Worm (Caenorhabditis elegans) whole organism, early embryonic: ENCODE results near the gene F36H5.8.
"Not testable (repeated sequence)": the region's sequence is repeated elsewhere in the genome, so short reads cannot be mapped to it uniquely, and the experiment has no call there.

Experiments used
- B0310.2 ChIP-seq: sonication (generic microtip); optimal IDR thresholded peaks from 2 replicates; lab custom pipeline; 2016; ENCODE audit warnings: mild to moderate bottlenecking, missing genetic modification characterization, missing compliant biosample characterization
- F13C5.2 ChIP-seq: sonication (generic microtip); optimal IDR thresholded peaks from 2 replicates; lab custom pipeline; 2017; ENCODE audit warnings: mild to moderate bottlenecking, missing genetic modification characterization, inconsistent platforms, missing compliant biosample characterization
- aly-1 ChIP-seq: sonication (generic microtip); optimal IDR thresholded peaks from 2 replicates; lab custom pipeline; 2016; ENCODE audit warnings: missing genetic modification characterization, missing compliant biosample characterization
- ama-1 ChIP-seq: fragments of 150-350 bp; optimal IDR thresholded peaks from 2 replicates; lab custom pipeline; 2014
- ceh-13 ChIP-seq: fragments of 200-800 bp; sonication (Bioruptor generic); optimal IDR thresholded peaks from 2 replicates; lab custom pipeline; 2018; ENCODE audit warnings: mild to moderate bottlenecking, missing genetic modification characterization, missing compliant biosample characterization
- ceh-36 ChIP-seq: sonication (generic microtip); optimal IDR thresholded peaks from 2 replicates; lab custom pipeline; 2016; ENCODE audit warnings: missing genetic modification characterization, inconsistent platforms, missing compliant biosample characterization
- ets-7 ChIP-seq: sonication (generic microtip); optimal IDR thresholded peaks from 2 replicates; lab custom pipeline; 2016; ENCODE audit warnings: missing genotype, missing genetic modification characterization, missing compliant biosample characterization
- flt-1 ChIP-seq: fragments of 200-800 bp; sonication (Bioruptor generic); IDR thresholded peaks from 2 replicates; pipeline ENCODE4 v1.3.6; 2022; ENCODE audit warnings: missing genetic modification characterization, missing compliant biosample characterization
- hmbx-1 ChIP-seq: sonication (generic microtip); optimal IDR thresholded peaks from 2 replicates; lab custom pipeline; 2016; ENCODE audit warnings: mild to moderate bottlenecking, missing genetic modification characterization, missing compliant biosample characterization
- hmg-4 ChIP-seq: fragments of 200-800 bp; sonication (Bioruptor generic); optimal IDR thresholded peaks from 2 replicates; lab custom pipeline; 2018; ENCODE audit warnings: mild to moderate bottlenecking, missing genetic modification characterization, missing compliant biosample characterization
- hnd-1 ChIP-seq: sonication (generic microtip); optimal IDR thresholded peaks from 2 replicates; lab custom pipeline; 2016; ENCODE audit warnings: missing genetic modification characterization, missing compliant biosample characterization
- pes-1 ChIP-seq: fragments of 200-800 bp; sonication (Bioruptor generic); IDR thresholded peaks from 2 replicates; pipeline ENCODE4 v1.3.6; 2022; ENCODE audit warnings: missing genetic modification reagents, missing genetic modification characterization, missing compliant biosample characterization
- scrt-1 ChIP-seq: fragments of 200-800 bp; sonication (Bioruptor generic); IDR thresholded peaks from 2 replicates; pipeline ENCODE4 v1.3.6; 2022; ENCODE audit warnings: missing genetic modification characterization, missing compliant biosample characterization
- sea-1 ChIP-seq: fragments of 200-800 bp; sonication (Bioruptor generic); conservative IDR thresholded peaks from 2 replicates; pipeline ENCODE4 v1.3.6; 2022; ENCODE audit warnings: missing genetic modification characterization, missing compliant biosample characterization
- tbx-11 ChIP-seq: fragments of 200-800 bp; sonication (Bioruptor generic); IDR thresholded peaks from 2 replicates; pipeline ENCODE4 v1.3.6; 2022; ENCODE audit warnings: missing genetic modification characterization, missing compliant biosample characterization
- tbx-37 ChIP-seq: fragments of 200-800 bp; sonication (Bioruptor generic); conservative IDR thresholded peaks from 2 replicates; pipeline ENCODE4 v1.3.6; 2022; ENCODE audit warnings: missing genetic modification reagents, missing genetic modification characterization, missing compliant biosample characterization
- tra-4 ChIP-seq: sonication (generic microtip); optimal IDR thresholded peaks from 2 replicates; lab custom pipeline; 2017; ENCODE audit warnings: missing genetic modification characterization, missing compliant biosample characterization

The F36H5.8 gene

DNA sequence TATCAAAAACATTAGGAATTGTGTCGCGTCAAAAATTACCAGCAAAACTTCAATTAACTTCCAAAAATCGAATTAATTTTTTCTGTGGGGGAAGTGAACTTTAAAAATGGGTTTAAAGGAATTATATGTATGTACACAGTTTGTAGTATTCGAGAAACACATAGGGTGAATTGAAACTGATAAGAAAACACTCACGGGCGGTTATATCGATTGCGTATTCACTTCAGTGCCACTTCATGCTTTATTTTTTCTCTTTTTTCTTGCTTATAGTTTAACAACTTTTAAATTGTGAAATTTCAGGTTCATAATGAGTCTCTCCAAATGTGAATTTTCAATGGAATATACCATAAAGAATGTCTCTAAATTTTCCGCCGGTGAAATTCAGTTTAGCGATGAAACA is 20.9 kb upstream of the F36H5.8 start, which contains the start of gene math-26:
TSS of gene math-26 (plus strand) at position 301 of the 400 bp plus-strand sequence.
- TF ChIP-seq ama-1 (lab: Kevin White, UChicago); tra-4; hnd-1: not testable (repeated sequence)

DNA sequence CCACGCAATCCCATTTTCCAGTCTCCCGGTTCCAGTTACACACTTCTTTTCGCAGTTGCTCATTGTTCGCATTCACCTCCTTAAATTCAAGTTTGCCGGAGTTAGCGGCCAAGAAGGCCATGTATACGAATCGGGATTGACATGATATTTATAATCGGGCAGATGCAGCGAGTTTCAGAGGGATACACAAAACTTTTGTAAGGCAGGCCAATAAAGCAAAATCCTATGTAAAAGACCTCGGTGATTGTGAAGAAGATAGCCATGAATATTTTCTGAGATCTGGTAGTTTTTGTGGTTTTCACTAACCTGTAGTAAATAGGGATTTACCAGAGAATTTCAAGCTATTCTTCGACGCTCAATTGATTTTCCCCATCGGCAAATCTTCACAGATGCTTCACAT is 16.2 kb upstream of the F36H5.8 start:
- TF ChIP-seq sea-1 (no peak), B0310.2 (tag; lab: Kevin White, UChicago) (no peak), tbx-11 (no peak), hmg-4 (GFP tag; lab: Kevin White, UChicago) (no peak), pes-1 (GFP tag; lab: Robert Waterston, UW) (no peak), ceh-36 (tag; lab: Kevin White, UChicago) (no peak), ets-7 (no peak), scrt-1 (no peak), ceh-13 (GFP tag; lab: Kevin White, UChicago) (no peak)

ce11 chrII:1763072-1763471 is 12.6 kb upstream of the F36H5.8 start, which contains the start of gene math-28:
Gene math-28, plus strand, starts transcription at chrII:1763372.
- TF ChIP-seq hmg-4 (GFP tag; lab: Kevin White, UChicago) (no peak), hnd-1 (no peak), pes-1 (GFP tag; lab: Robert Waterston, UW) (no peak), ceh-36 (tag; lab: Kevin White, UChicago) (no peak), sea-1 (no peak), ama-1 (lab: Kevin White, UChicago) (no peak), aly-1 (no peak), tra-4 (no peak), tbx-11 (no peak), flt-1 (no peak), F13C5.2 (tag; lab: Kevin White, UChicago) (no peak), ceh-13 (GFP tag; lab: Kevin White, UChicago) (no peak), ets-7 (no peak), hmbx-1 (tag; lab: Kevin White, UChicago) (no peak), B0310.2 (tag; lab: Kevin White, UChicago) (no peak), scrt-1 (no peak), tbx-37 (no peak)

DNA sequence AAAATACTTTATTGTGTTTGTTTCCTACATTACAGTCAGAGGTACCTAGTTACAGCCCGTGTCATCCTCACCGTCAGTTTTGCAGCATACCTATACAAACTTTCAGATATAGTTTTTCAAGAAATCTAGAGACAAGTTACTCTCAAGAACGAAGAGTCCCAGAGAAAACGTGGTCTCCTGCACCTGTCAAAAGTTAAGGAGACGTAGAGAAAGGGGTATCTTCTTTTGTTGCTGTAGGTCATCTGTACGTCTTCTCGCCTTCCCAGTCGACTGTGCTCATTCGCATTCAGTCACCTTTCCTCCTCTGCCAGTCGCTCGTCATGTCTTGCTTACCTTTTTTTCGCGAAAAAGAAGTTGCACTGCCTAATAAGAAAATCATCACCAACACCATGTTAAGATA is 11.1 kb upstream of the F36H5.8 start, which contains the start of gene F36H5.4:
TSS of gene F36H5.4 (plus strand) at position 301 of the 400 bp plus-strand sequence.
- TF ChIP-seq aly-1 (no peak), tra-4 (no peak), ama-1 (lab: Kevin White, UChicago) (no peak), hnd-1 (no peak), hmg-4 (GFP tag; lab: Kevin White, UChicago) (no peak), pes-1 (GFP tag; lab: Robert Waterston, UW) (no peak), F13C5.2 (tag; lab: Kevin White, UChicago) (no peak)

ce11 chrII:1759602-1760001 is 9.1 kb upstream of the F36H5.8 start, which contains the start of gene F36H5.18:
Gene F36H5.18, plus strand, starts transcription at chrII:1759902.
- TF ChIP-seq tra-4 = no peak
- TF ChIP-seq ets-7 = no peak
- TF ChIP-seq F13C5.2 (tag; lab: Kevin White, UChicago) = no peak

DNA sequence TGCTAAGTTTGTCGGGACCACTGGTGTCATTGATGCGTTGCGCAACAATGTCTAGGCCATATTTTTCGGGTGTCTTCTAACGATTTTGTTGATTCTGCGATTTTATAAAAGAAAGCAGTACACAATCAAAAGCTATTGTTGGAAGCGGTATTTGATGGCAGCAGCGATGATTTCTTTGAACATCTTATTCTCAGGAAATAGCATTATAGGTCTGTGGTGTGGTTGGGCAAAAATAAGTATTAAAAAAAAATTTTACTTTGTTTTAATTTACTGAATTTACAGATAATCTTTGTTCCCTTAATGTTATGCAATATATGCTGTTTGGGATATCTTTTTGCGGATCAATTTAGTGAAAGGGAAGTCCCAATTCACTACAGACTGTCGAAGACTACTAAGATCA is 6.5 kb upstream of the F36H5.8 start, which contains the start of gene F36H5.10:
TSS of gene F36H5.10 (plus strand) at position 301 of the 400 bp plus-strand sequence.
- TF ChIP-seq ceh-13 (GFP tag; lab: Kevin White, UChicago) = no peak
- no peak for TF ChIP-seq ets-7
- no peak for TF ChIP-seq F13C5.2 (tag; lab: Kevin White, UChicago)
- TF ChIP-seq tbx-11 = no peak

DNA sequence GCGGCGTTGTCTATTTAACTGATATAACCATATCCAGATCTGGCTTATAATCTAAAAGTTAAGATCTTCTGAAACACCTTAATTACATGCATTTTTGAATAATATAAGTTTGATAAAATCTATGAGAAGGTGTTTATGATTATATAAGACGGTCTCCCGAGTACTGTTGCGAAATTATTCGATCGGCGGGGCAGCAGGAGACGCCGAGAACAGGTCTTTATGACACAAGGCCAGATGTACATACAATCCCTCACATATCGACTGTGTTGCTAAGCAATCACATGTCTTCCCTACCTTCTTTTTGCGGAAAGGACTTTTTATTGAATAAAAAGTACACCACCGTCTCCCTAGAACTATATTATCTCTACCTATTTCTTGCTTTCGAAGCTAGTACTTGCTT is 6.1 kb upstream of the F36H5.8 start, which contains the start of gene fbxb-53:
TSS of gene fbxb-53 (plus strand) at position 301 of the 400 bp plus-strand sequence.
- TF ChIP-seq ceh-13 (GFP tag; lab: Kevin White, UChicago) (no peak), F13C5.2 (tag; lab: Kevin White, UChicago) (no peak), hnd-1 (no peak), aly-1 (no peak), hmbx-1 (tag; lab: Kevin White, UChicago) (no peak), scrt-1 (no peak), flt-1 (no peak), ceh-36 (tag; lab: Kevin White, UChicago) (no peak), ets-7 (no peak), tbx-37 (no peak), ama-1 (lab: Kevin White, UChicago) (no peak), tra-4 (no peak), hmg-4 (GFP tag; lab: Kevin White, UChicago) (no peak), pes-1 (GFP tag; lab: Robert Waterston, UW) (no peak), sea-1 (no peak), B0310.2 (tag; lab: Kevin White, UChicago) (no peak)

- TF ChIP-seq ceh-13 (GFP tag; lab: Kevin White, UChicago) (no peak), ets-7 (no peak), aly-1 (no peak), ama-1 (lab: Kevin White, UChicago) (no peak), ceh-36 (tag; lab: Kevin White, UChicago) (no peak)
Observed at ce11 chrII:1756072-1756471, 5.6 kb upstream of the F36H5.8 start, which contains the start of gene F36H5.17. Gene F36H5.17, minus strand, starts transcription at chrII:1756172.

- no peak for TF ChIP-seq B0310.2 (tag; lab: Kevin White, UChicago)
- no peak for TF ChIP-seq ets-7
- TF ChIP-seq tbx-37 = no peak
Observed at ce11 chrII:1752990-1753389, 2.5 kb upstream of the F36H5.8 start, which contains the start of gene F36H5.9. Gene F36H5.9, minus strand, starts transcription at chrII:1753090.
